Fruit fly (Drosophila melanogaster) whole organism, embryonic: ENCODE measurements around the gene Dpm1.

ENCODE experiments used
- ATbp ChIP-seq: fragments of 200-800 bp; sonication (Bioruptor generic); optimal IDR thresholded peaks from 2 replicates; lab custom pipeline; 2017; ENCODE audit warnings: missing biosample characterization, mild to moderate bottlenecking, missing genetic modification characterization, missing genetic modification reagents
- Abd-B ChIP-seq: fragments of 200-800 bp; sonication (Bioruptor generic); optimal IDR thresholded peaks from 2 replicates; lab custom pipeline; 2018; ENCODE audit warnings: missing biosample characterization, mild to moderate bottlenecking, missing genetic modification characterization, moderate library complexity
- BtbVII ChIP-seq: fragments of 200-800 bp; sonication (Bioruptor generic); optimal IDR thresholded peaks from 3 replicates; lab custom pipeline; 2017; ENCODE audit warnings: missing biosample characterization, mild to moderate bottlenecking, missing genetic modification characterization
- Bteb2 ChIP-seq: fragments of 200-800 bp; sonication (Bioruptor generic); optimal IDR thresholded peaks from 2 replicates; lab custom pipeline; 2016; ENCODE audit warnings: missing biosample characterization, missing genetic modification characterization
- CG10267 ChIP-seq: fragments of 200-800 bp; sonication (Bioruptor generic); optimal IDR thresholded peaks from 2 replicates; lab custom pipeline; 2018; ENCODE audit warnings: missing biosample characterization, mild to moderate bottlenecking, missing genetic modification characterization, moderate library complexity
- CG13624 ChIP-seq: fragments of 200-800 bp; sonication (Bioruptor generic); optimal IDR thresholded peaks from 2 replicates; lab custom pipeline; 2016; ENCODE audit warnings: missing biosample characterization, missing genetic modification characterization
- CG14014 ChIP-seq: fragments of 200-800 bp; sonication (Bioruptor generic); IDR thresholded peaks from 2 replicates; pipeline ENCODE4 v1.3.6; 2022; ENCODE audit warnings: missing biosample characterization, missing genetic modification characterization
- CG16863 ChIP-seq: fragments of 200-800 bp; sonication (Bioruptor generic); optimal IDR thresholded peaks from 3 replicates; lab custom pipeline; 2016; ENCODE audit warnings: missing biosample characterization, missing genetic modification characterization
- CG2889 ChIP-seq: fragments of 200-800 bp; sonication (Bioruptor generic); IDR thresholded peaks from 3 replicates; pipeline ENCODE4 v1.3.6; 2022; ENCODE audit warnings: missing biosample characterization, missing genetic modification characterization
- CG32767 ChIP-seq: fragments of 200-800 bp; sonication (Bioruptor generic); IDR thresholded peaks from 2 replicates; pipeline ENCODE4 v1.3.6; 2022; ENCODE audit warnings: missing biosample characterization, missing genetic modification characterization
- CG42726 ChIP-seq: fragments of 200-800 bp; sonication (Bioruptor generic); IDR thresholded peaks from 2 replicates; pipeline ENCODE4 v1.3.6; 2022; ENCODE audit warnings: missing biosample characterization, missing genetic modification characterization; ENCODE audit not compliant: partially characterized antibody
- CG6272 ChIP-seq: fragments of 200-800 bp; sonication (Bioruptor generic); IDR thresholded peaks from 2 replicates; pipeline ENCODE4 v1.3.6; 2022; ENCODE audit warnings: missing biosample characterization, missing genetic modification characterization
- CG6791 ChIP-seq: fragments of 200-800 bp; sonication (Bioruptor generic); IDR thresholded peaks from 3 replicates; pipeline ENCODE4 v1.3.6; 2022; ENCODE audit warnings: missing biosample characterization, missing genetic modification characterization; ENCODE audit not compliant: partially characterized antibody
- CG9727 ChIP-seq: fragments of 200-800 bp; sonication (Bioruptor generic); optimal IDR thresholded peaks from 3 replicates; lab custom pipeline; 2017; ENCODE audit warnings: missing biosample characterization, mild to moderate bottlenecking, missing genetic modification characterization
- CG9876 ChIP-seq: fragments of 200-800 bp; sonication (Bioruptor generic); optimal IDR thresholded peaks from 2 replicates; lab custom pipeline; 2016; ENCODE audit warnings: missing biosample characterization, missing genetic modification characterization
- CG9932 ChIP-seq: fragments of 200-800 bp; sonication (Bioruptor generic); IDR thresholded peaks from 2 replicates; pipeline ENCODE4 v1.3.6; 2022; ENCODE audit warnings: missing biosample characterization, missing genetic modification characterization
- D19B ChIP-seq: fragments of 200-800 bp; sonication (Bioruptor generic); optimal IDR thresholded peaks from 2 replicates; lab custom pipeline; 2017; ENCODE audit warnings: missing biosample characterization, mild to moderate bottlenecking, missing genetic modification characterization
- Deaf1 ChIP-seq: fragments of 200-800 bp; optimal IDR thresholded peaks from 3 replicates; lab custom pipeline; 2019; ENCODE audit warnings: missing biosample characterization, mild to moderate bottlenecking, missing genetic modification characterization, moderate library complexity
- Dll ChIP-seq: fragments of 200-800 bp; sonication (Bioruptor generic); IDR thresholded peaks from 4 replicates; pipeline ENCODE4 v1.3.6; 2022; ENCODE audit warnings: missing biosample characterization, missing genetic modification characterization; ENCODE audit not compliant: partially characterized antibody
- Fer3 ChIP-seq: fragments of 200-800 bp; sonication (Bioruptor generic); optimal IDR thresholded peaks from 2 replicates; lab custom pipeline; 2018; ENCODE audit warnings: missing biosample characterization, mild to moderate bottlenecking, missing genetic modification characterization, moderate library complexity
- HHEX ChIP-seq: fragments of 200-800 bp; sonication (Bioruptor generic); optimal IDR thresholded peaks from 3 replicates; lab custom pipeline; 2017; ENCODE audit warnings: missing biosample characterization, mild to moderate bottlenecking, missing genetic modification characterization, missing genetic modification reagents
- HLH3B ChIP-seq: fragments of 200-800 bp; sonication (Bioruptor generic); IDR thresholded peaks from 2 replicates; pipeline ENCODE4 v1.3.6; 2022; ENCODE audit warnings: missing biosample characterization, missing genetic modification characterization
- HmgZ ChIP-seq: fragments of 200-800 bp; sonication (Bioruptor generic); optimal IDR thresholded peaks from 2 replicates; lab custom pipeline; 2018; ENCODE audit warnings: missing biosample characterization, mild to moderate bottlenecking, missing genetic modification characterization
- Hr39 ChIP-seq: fragments of >200 bp; optimal IDR thresholded peaks from 2 replicates; lab custom pipeline; 2017
- Hr78 ChIP-seq, 2 experiments: fragments of 200-800 bp in 1 of 2; fragments of >200 bp in 1 of 2; sonication (Bioruptor generic) in 1 of 2; optimal IDR thresholded peaks; 2 replicates each; lab custom pipeline; 2017 to 2019; ENCODE audit warnings: missing biosample characterization in 2 of 2, missing genetic modification characterization in 2 of 2, mild to moderate bottlenecking in 1 of 2, moderate library complexity in 1 of 2
- Max ChIP-seq: fragments of 200-800 bp; sonication (Bioruptor generic); optimal IDR thresholded peaks from 2 replicates; lab custom pipeline; 2016; ENCODE audit warnings: missing biosample characterization, mild to moderate bottlenecking, missing genetic modification characterization
- Mrtf ChIP-seq: fragments of 200-800 bp; sonication (Bioruptor generic); IDR thresholded peaks from 3 replicates; pipeline ENCODE4 v1.3.6; 2022; ENCODE audit warnings: missing biosample characterization, missing genetic modification characterization
- Myb ChIP-seq: fragments of 200-800 bp; sonication (Bioruptor generic); optimal IDR thresholded peaks from 2 replicates; lab custom pipeline; 2016; ENCODE audit warnings: missing biosample characterization, missing genetic modification characterization
- Nf-YB ChIP-seq: fragments of 200-800 bp; sonication (Bioruptor generic); optimal IDR thresholded peaks from 3 replicates; lab custom pipeline; 2019; ENCODE audit warnings: missing biosample characterization, mild to moderate bottlenecking, missing genetic modification characterization, moderate library complexity
- Oli ChIP-seq: fragments of 200-800 bp; sonication (Bioruptor generic); optimal IDR thresholded peaks from 2 replicates; lab custom pipeline; 2018; ENCODE audit warnings: missing biosample characterization, mild to moderate bottlenecking, missing genetic modification characterization, moderate library complexity
- Scr ChIP-seq: fragments of 200-800 bp; sonication (Bioruptor generic); IDR thresholded peaks from 2 replicates; pipeline ENCODE4 v1.3.6; 2022; ENCODE audit warnings: missing biosample characterization, missing genetic modification characterization; ENCODE audit not compliant: partially characterized antibody
- Ssrp ChIP-seq: fragments of 200-800 bp; sonication (Bioruptor generic); optimal IDR thresholded peaks from 2 replicates; lab custom pipeline; 2018; ENCODE audit warnings: missing biosample characterization, mild to moderate bottlenecking, missing genetic modification characterization, moderate library complexity
- Trl ChIP-seq, 3 experiments: fragments of >200 bp in 2 of 3; fragments of 200-800 bp in 1 of 3; sonication (Bioruptor generic) in 1 of 3; optimal IDR thresholded peaks; 2 replicates in 1 of 3; 3 replicates in 2 of 3; lab custom pipeline; 2016 to 2017; ENCODE audit warnings: missing biosample characterization in 1 of 3, missing genetic modification characterization in 1 of 3
- amos ChIP-seq: fragments of 200-800 bp; sonication (Bioruptor generic); IDR thresholded peaks from 2 replicates; pipeline ENCODE4 v1.3.6; 2022; ENCODE audit warnings: missing biosample characterization, missing genetic modification characterization; ENCODE audit not compliant: partially characterized antibody
- ara ChIP-seq: fragments of 200-800 bp; sonication (Bioruptor generic); IDR thresholded peaks from 2 replicates; pipeline ENCODE4 v1.3.6; 2022; ENCODE audit warnings: missing biosample characterization, missing genetic modification characterization
- az2 ChIP-seq: fragments of 200-800 bp; sonication (Bioruptor generic); optimal IDR thresholded peaks from 3 replicates; lab custom pipeline; 2016; ENCODE audit warnings: missing biosample characterization, missing genetic modification characterization
- croc ChIP-seq: fragments of 200-800 bp; sonication (Bioruptor generic); conservative IDR thresholded peaks from 3 replicates; pipeline ENCODE4 v1.3.6; 2022; ENCODE audit warnings: missing biosample characterization, missing genetic modification characterization
- disco-r ChIP-seq: fragments of 200-800 bp; sonication (Bioruptor generic); optimal IDR thresholded peaks from 2 replicates; lab custom pipeline; 2016; ENCODE audit warnings: missing biosample characterization, missing genetic modification characterization
- gfzf ChIP-seq: fragments of 200-800 bp; sonication (Bioruptor generic); optimal IDR thresholded peaks from 2 replicates; lab custom pipeline; 2016; ENCODE audit warnings: missing biosample characterization, mild to moderate bottlenecking, missing genetic modification characterization, moderate library complexity
- jigr1 ChIP-seq: fragments of 200-800 bp; sonication (Bioruptor generic); IDR thresholded peaks from 3 replicates; pipeline ENCODE4 v1.3.6; 2022; ENCODE audit warnings: missing biosample characterization, missing genetic modification characterization
- lilli ChIP-seq: fragments of 200-800 bp; sonication (Bioruptor generic); optimal IDR thresholded peaks from 3 replicates; lab custom pipeline; 2016; ENCODE audit warnings: missing biosample characterization, missing genetic modification characterization
- lov ChIP-seq, 2 experiments: fragments of 200-800 bp in 1 of 2; fragments of >200 bp in 1 of 2; sonication (Bioruptor generic) in 1 of 2; IDR thresholded peaks in 1 of 2; optimal IDR thresholded peaks in 1 of 2; 2 replicates in 1 of 2; 3 replicates in 1 of 2; pipeline versions ENCODE4 v1.3.6 to Lab custom; 2017 to 2022; ENCODE audit warnings: missing biosample characterization in 1 of 2, missing genetic modification characterization in 1 of 2
- onecut ChIP-seq: fragments of 200-800 bp; sonication (Bioruptor generic); IDR thresholded peaks from 2 replicates; pipeline ENCODE4 v1.3.6; 2022; ENCODE audit warnings: missing biosample characterization, missing genetic modification characterization
- ro ChIP-seq: fragments of 200-800 bp; sonication (Bioruptor generic); IDR thresholded peaks from 2 replicates; pipeline ENCODE4 v1.3.6; 2022; ENCODE audit warnings: missing biosample characterization, missing genetic modification characterization
- slou ChIP-seq: fragments of 200-800 bp; sonication (Bioruptor generic); optimal IDR thresholded peaks from 3 replicates; lab custom pipeline; 2016; ENCODE audit warnings: missing biosample characterization, missing genetic modification characterization
- tin ChIP-seq: fragments of 200-800 bp; sonication (Bioruptor generic); optimal IDR thresholded peaks from 3 replicates; lab custom pipeline; 2016; ENCODE audit warnings: missing biosample characterization, missing genetic modification characterization
- tna ChIP-seq: fragments of 200-800 bp; sonication (Bioruptor generic); IDR thresholded peaks from 2 replicates; pipeline ENCODE4 v1.3.6; 2022; ENCODE audit warnings: missing biosample characterization, missing genetic modification characterization; ENCODE audit not compliant: partially characterized antibody
- zfh1 ChIP-seq: fragments of 200-800 bp; sonication (Bioruptor generic); IDR thresholded peaks from 3 replicates; pipeline ENCODE4 v1.3.6; 2022; ENCODE audit warnings: missing biosample characterization, missing genetic modification characterization

Gene Dpm1

DNA sequence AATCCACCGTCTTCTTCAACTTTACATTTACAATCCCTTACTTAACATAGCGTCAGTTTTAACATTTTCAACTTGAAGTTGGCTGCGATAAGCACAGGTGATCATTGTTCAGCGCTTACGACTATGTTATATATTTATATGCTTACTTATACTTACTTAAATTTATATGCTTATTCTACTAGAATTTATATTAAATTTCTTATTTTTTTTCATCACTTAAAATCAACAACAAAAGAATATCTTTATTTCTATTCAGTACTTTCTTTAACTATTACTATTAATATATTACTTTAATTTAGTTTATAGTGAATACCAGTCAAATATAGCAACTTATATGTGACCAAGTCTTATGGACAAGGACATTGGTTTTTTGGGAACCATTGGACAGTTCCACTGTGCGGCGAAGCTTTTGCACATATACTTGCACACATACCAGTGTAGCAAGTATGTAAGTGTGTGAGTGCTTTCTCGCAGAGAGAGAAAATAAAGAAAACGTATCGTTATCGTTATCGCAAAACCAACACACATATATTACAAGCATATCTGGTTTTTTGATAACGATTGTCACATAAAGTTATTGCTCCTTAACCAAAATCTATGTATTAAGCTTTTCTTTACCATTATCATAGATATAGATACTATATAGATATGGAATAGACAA is 8.9 kb downstream of the Dpm1 start, which contains the start of gene Hasp (continued):
- TF ChIP-seq Oli (tag; lab: Kevin White, UChicago) (peak; percentile 63), ara (GFP tag; lab: Robert Waterston, UW) (peak; percentile 44; the same call in 1 of the 2 replicates), Hr78 (GFP tag; optimal IDR thresholded peaks at IDR 0.05; lab: Kevin White, UChicago) (no peak), az2 (GFP tag; lab: Kevin White, UChicago) (peak; percentile 64), lilli (GFP tag; lab: Kevin White, UChicago) (peak; percentile 47), slou (GFP tag; lab: Kevin White, UChicago) (peak; percentile 40), ro (0 out of 2 replicates have a peak, but pooled peaks have one; percentile 19), Max (peak; percentile 51), CG2889 (no peak), HHEX (peak; percentile 39), CG13624 (GFP tag; lab: Kevin White, UChicago) (peak; percentile 35), Myb (GFP tag; lab: Kevin White, UChicago) (peak; percentile 21), Fer3 (tag; lab: Kevin White, UChicago) (peak; percentile 56), disco-r (GFP tag; lab: Kevin White, UChicago) (no peak), CG14014 (peak; percentile 63; the same call in 1 of the 2 replicates), croc (no peak), CG42726 (no peak), tna (GFP tag; lab: Robert Waterston, UW) (peak; percentile 96), CG6272 (GFP tag; lab: Robert Waterston, UW) (no peak), Abd-B (GFP tag; lab: Kevin White, UChicago) (peak; percentile 41), jigr1 (no peak), Ssrp (peak; percentile 46), HmgZ (tag; lab: Kevin White, UChicago) (peak; percentile 18), CG9876 (no peak), D19B (no peak), Nf-YB (GFP tag; lab: Kevin White, UChicago) (peak; percentile 10), HLH3B (GFP tag; lab: Robert Waterston, UW) (peak; percentile 45; the same call in 1 of the 2 replicates), Hr39 (lab: Kevin White, UChicago) (no peak), CG16863 (GFP tag; lab: Kevin White, UChicago) (no peak), Bteb2 (no peak), BtbVII (GFP tag; lab: Kevin White, UChicago) (no peak), ATbp (GFP tag; lab: Kevin White, UChicago) (peak; percentile 44), Trl (optimal IDR thresholded peaks at IDR 0.05; lab: Kevin White, UChicago) (peak; percentile 11 to 19), Trl (GFP tag; optimal IDR thresholded peaks at IDR 0.05; lab: Kevin White, UChicago) (no peak), lov (optimal IDR thresholded peaks at IDR 0.05; lab: Kevin White, UChicago) (no peak), lov (GFP tag; IDR thresholded peaks at IDR 0.05; lab: Robert Waterston, UW) (no peak), CG6791 (GFP tag; lab: Robert Waterston, UW) (peak; percentile 83), Scr (GFP tag; lab: Robert Waterston, UW) (peak; percentile 60), onecut (GFP tag; lab: Robert Waterston, UW) (peak; percentile 33), amos (GFP tag; lab: Robert Waterston, UW) (peak; percentile 53; the same call in 1 of the 2 replicates), CG32767 (0 out of 2 replicates have a peak, but pooled peaks have one; percentile 23), gfzf (GFP tag; lab: Kevin White, UChicago) (no peak), Dll (GFP tag; lab: Robert Waterston, UW) (peak; percentile 68), Deaf1 (tag; lab: Kevin White, UChicago) (peak; percentile 47), CG9932 (GFP tag; lab: Robert Waterston, UW) (peak; percentile 54), tin (peak; percentile 65), CG10267 (peak; percentile 69), Mrtf (GFP tag; lab: Robert Waterston, UW) (no peak), CG9727 (GFP tag; lab: Kevin White, UChicago) (peak; percentile 61), zfh1 (GFP tag; lab: Robert Waterston, UW) (peak; percentile 79)
